Fruit fly (Drosophila melanogaster): ENCODE results near the gene CG31643.

CG31643 gene

dm6 chr2L:6084694-6085093 lies 46.8 kb downstream of the CG31643 start (continued):
- TF ChIP-seq exex (tag; optimal IDR thresholded peaks at IDR 0.05): peak; percentile 91
- no peak for TF ChIP-seq CG12071 (GFP tag; optimal IDR thresholded peaks at IDR 0.05)
- TF ChIP-seq pho (GFP tag; optimal IDR thresholded peaks at IDR 0.05): no peak
- TF ChIP-seq CG8944 (GFP tag; optimal IDR thresholded peaks at IDR 0.05): no peak
- TF ChIP-seq onecut (GFP tag; IDR thresholded peaks at IDR 0.05): no peak
- no peak for TF ChIP-seq CG11398 (GFP tag; optimal IDR thresholded peaks at IDR 0.05)
- TF ChIP-seq CG13287 (GFP tag; IDR thresholded peaks at IDR 0.05; ENCODE audit: partially characterized antibody): no peak
- TF ChIP-seq Chrac-16 (GFP tag; optimal IDR thresholded peaks at IDR 0.05): no peak
- TF ChIP-seq repo (GFP tag; optimal IDR thresholded peaks at IDR 0.05): no peak
- TF ChIP-seq lab (GFP tag; optimal IDR thresholded peaks at IDR 0.05): no peak
- no peak for TF ChIP-seq CG15601 (tag; optimal IDR thresholded peaks at IDR 0.05)
- TF ChIP-seq run (tag; optimal IDR thresholded peaks at IDR 0.05): no peak
- TF ChIP-seq Taf1 (GFP tag; IDR thresholded peaks at IDR 0.05): no peak
- TF ChIP-seq MTF-1 (GFP tag; optimal IDR thresholded peaks at IDR 0.05; ENCODE audit: borderline replicate concordance): peak; percentile 38
- no peak for TF ChIP-seq Oaz (GFP tag; IDR thresholded peaks at IDR 0.05)
- no peak for TF ChIP-seq CG14965 (GFP tag; optimal IDR thresholded peaks at IDR 0.05; ENCODE audit: borderline replicate concordance)
- TF ChIP-seq CG11560 (tag; IDR thresholded peaks at IDR 0.05): no peak
- no peak for TF ChIP-seq fd96Cb (tag; optimal IDR thresholded peaks at IDR 0.05)
- TF ChIP-seq E2f1 (GFP tag; IDR thresholded peaks at IDR 0.05): no peak
- TF ChIP-seq CG6683 (GFP tag; optimal IDR thresholded peaks at IDR 0.05): no peak
- no peak for TF ChIP-seq ac (GFP tag; optimal IDR thresholded peaks at IDR 0.05)
- TF ChIP-seq MBD-R2 (GFP tag; IDR thresholded peaks at IDR 0.05): no peak
- no peak for TF ChIP-seq Nf-YA (GFP tag; IDR thresholded peaks at IDR 0.05)
- TF ChIP-seq amos (GFP tag; IDR thresholded peaks at IDR 0.05; ENCODE audit: partially characterized antibody): no peak
- TF ChIP-seq CG17186 (GFP tag; optimal IDR thresholded peaks at IDR 0.05): no peak
- TF ChIP-seq nmo (GFP tag; optimal IDR thresholded peaks at IDR 0.05): no peak
- no peak for TF ChIP-seq ERR (GFP tag; optimal IDR thresholded peaks at IDR 0.05)
- TF ChIP-seq CG11504 (tag; optimal IDR thresholded peaks at IDR 0.05): no peak
- TF ChIP-seq aop (GFP tag; IDR thresholded peaks at IDR 0.05): no peak
- peak; percentile 53 for TF ChIP-seq sd (tag; optimal IDR thresholded peaks at IDR 0.05)
- TF ChIP-seq Mrtf (GFP tag; IDR thresholded peaks at IDR 0.05): no peak
- no peak for TF ChIP-seq BtbVII (GFP tag; optimal IDR thresholded peaks at IDR 0.05)
- TF ChIP-seq CG2116 (GFP tag; optimal IDR thresholded peaks at IDR 0.05): no peak
- no peak for TF ChIP-seq CG32532 (GFP tag; IDR thresholded peaks at IDR 0.05)
- TF ChIP-seq Tbp (GFP tag; optimal IDR thresholded peaks at IDR 0.05): no peak
- TF ChIP-seq CG10462 (GFP tag; optimal IDR thresholded peaks at IDR 0.05): no peak
- TF ChIP-seq Hr51 (GFP tag; optimal IDR thresholded peaks at IDR 0.05): no peak
- TF ChIP-seq CG33557 (GFP tag; optimal IDR thresholded peaks at IDR 0.05): no peak
- TF ChIP-seq CG11456 (GFP tag; IDR thresholded peaks at IDR 0.05): no peak
- no peak for TF ChIP-seq nerfin-1 (tag; optimal IDR thresholded peaks at IDR 0.05)
- TF ChIP-seq Hmx (GFP tag; optimal IDR thresholded peaks at IDR 0.05): no peak
- TF ChIP-seq CG12942 (GFP tag; optimal IDR thresholded peaks at IDR 0.05): no peak
- TF ChIP-seq ems (GFP tag; optimal IDR thresholded peaks at IDR 0.05): no peak
- no peak for TF ChIP-seq grau (tag; optimal IDR thresholded peaks at IDR 0.05)
- TF ChIP-seq CTCF (GFP tag; optimal IDR thresholded peaks at IDR 0.05): no peak
- no peak for TF ChIP-seq sisA (GFP tag; IDR thresholded peaks at IDR 0.05)
- TF ChIP-seq CG42726 (GFP tag; IDR thresholded peaks at IDR 0.05; ENCODE audit: partially characterized antibody): no peak
- no peak for TF ChIP-seq CG7963 (GFP tag; IDR thresholded peaks at IDR 0.05; ENCODE audit: partially characterized antibody)
- TF ChIP-seq tx (GFP tag; optimal IDR thresholded peaks at IDR 0.05): no peak
- peak; percentile 9 for TF ChIP-seq CG10543 (GFP tag; optimal IDR thresholded peaks at IDR 0.05)
- no peak for TF ChIP-seq Hmr (GFP tag; optimal IDR thresholded peaks at IDR 0.05)
- TF ChIP-seq br (optimal IDR thresholded peaks at IDR 0.05): no peak
- peak; percentile 85 for TF ChIP-seq mirr (GFP tag; optimal IDR thresholded peaks at IDR 0.05)

All from whole organism, embryonic.